Worm (Caenorhabditis elegans): ENCODE results near the gene sar-1.

sar-1 gene

DNA sequence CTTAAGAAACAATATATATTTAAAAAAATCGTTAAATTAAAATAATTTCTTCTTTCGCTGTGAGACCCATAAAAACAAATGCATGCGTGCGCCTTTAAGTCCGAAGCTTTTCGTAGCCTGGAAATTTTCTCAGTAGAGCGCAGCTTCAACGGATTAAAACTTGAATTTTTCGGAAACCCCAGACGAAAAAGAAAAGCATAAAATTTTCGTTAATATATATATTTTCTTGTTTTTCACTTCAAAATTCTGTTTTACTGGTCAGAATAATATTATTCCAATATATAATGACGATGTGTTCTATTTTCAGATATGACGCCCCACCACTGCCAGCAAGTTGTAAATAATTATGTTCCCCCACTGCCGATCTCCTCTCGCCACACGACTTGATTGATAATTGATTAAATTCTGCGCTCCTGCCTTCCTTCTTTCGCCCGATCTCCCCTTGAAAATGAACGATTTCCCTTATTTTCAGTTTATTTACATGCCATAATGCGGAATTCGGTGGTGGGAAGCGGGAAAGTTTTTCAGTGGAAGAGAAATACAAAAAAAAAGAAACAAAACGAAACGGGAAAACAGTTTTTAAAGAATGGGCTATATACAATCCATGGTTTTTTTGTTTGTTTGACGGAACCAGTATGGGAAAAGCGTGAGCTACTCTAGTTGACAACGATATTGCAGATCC is 44.9 kb downstream of the sar-1 start (continued):
- TF ChIP-seq pbrm-1 (GFP tag; IDR thresholded peaks at IDR 0.05) (no peak; the same call in 1 of the 2 replicates), Y53G8AR.9 (GFP tag; conservative IDR thresholded peaks at IDR 0.05) (peak; percentile 75), hmg-1.2 (GFP tag; IDR thresholded peaks at IDR 0.05) (peak; percentile 14; the same call in 1 of the 2 replicates), B0336.3 (GFP tag; IDR thresholded peaks at IDR 0.05) (peak; percentile 85), mes-4 (tag; optimal IDR thresholded peaks at IDR 0.05) (peak; percentile 8), F37B4.10 (GFP tag; IDR thresholded peaks at IDR 0.05) (no peak), F52B5.7 (tag; optimal IDR thresholded peaks at IDR 0.05) (peak; percentile 50), madf-8 (GFP tag; conservative IDR thresholded peaks at IDR 0.05) (peak; percentile 59), rcor-1 (GFP tag; IDR thresholded peaks at IDR 0.05) (peak; percentile 12; the same call in 1 of the 2 replicates), hmg-20 (GFP tag; IDR thresholded peaks at IDR 0.05) (no peak), nfya-2 (GFP tag; IDR thresholded peaks at IDR 0.05) (no peak), fkh-3 (tag; optimal IDR thresholded peaks at IDR 0.05) (no peak), ztf-25 (GFP tag; IDR thresholded peaks at IDR 0.05) (no peak), F57C9.4 (tag; optimal IDR thresholded peaks at IDR 0.05) (peak; percentile 24), tbp1 (GFP tag; optimal IDR thresholded peaks at IDR 0.05) (peak; percentile 60), ztf-3 (GFP tag; optimal IDR thresholded peaks at IDR 0.05) (peak; percentile 12), tbx-9 (tag; optimal IDR thresholded peaks at IDR 0.05; ENCODE audit: borderline replicate concordance) (no peak), hlh-26 (GFP tag; conservative IDR thresholded peaks at IDR 0.05) (no peak), ekl-4 (GFP tag; IDR thresholded peaks at IDR 0.05) (no peak), sdz-38 (tag; optimal IDR thresholded peaks at IDR 0.05) (no peak), F49E8.2 (tag; optimal IDR thresholded peaks at IDR 0.05; ENCODE audit: insufficient read depth) (peak; percentile 67), atf-7 (tag; optimal IDR thresholded peaks at IDR 0.05) (peak; percentile 31), pha-4 (tag; optimal IDR thresholded peaks at IDR 0.05) (peak; percentile 70), sea-2 (GFP tag; IDR thresholded peaks at IDR 0.05) (no peak), C17E4.6 (GFP tag; IDR thresholded peaks at IDR 0.05) (no peak), zim-3 (tag; optimal IDR thresholded peaks at IDR 0.05) (no peak), B0019.2 (GFP tag; conservative IDR thresholded peaks at IDR 0.05) (0 out of 2 replicates have a peak, but pooled peaks have one; percentile 29), hsf-1 (GFP tag; IDR thresholded peaks at IDR 0.05) (peak; percentile 53), snpc-3.4 (tag; optimal IDR thresholded peaks at IDR 0.05) (no peak), chd-7 (tag; optimal IDR thresholded peaks at IDR 0.05) (peak; percentile 69), F23B12.7 (tag; optimal IDR thresholded peaks at IDR 0.05; ENCODE audit: insufficient read depth) (no peak), nhr-120 (GFP tag; IDR thresholded peaks at IDR 0.05) (no peak; the same call in 1 of the 2 replicates), lin-26 (GFP tag; IDR thresholded peaks at IDR 0.05) (no peak; the same call in 1 of the 2 replicates), dpff-1 (tag; optimal IDR thresholded peaks at IDR 0.05) (peak; percentile 62), dox-1 (GFP tag; IDR thresholded peaks at IDR 0.05) (peak; percentile 60; the same call in 1 of the 2 replicates), ZK185.1 (tag; optimal IDR thresholded peaks at IDR 0.05; ENCODE audit: poor library complexity, severe bottlenecking) (peak; percentile 53), egrh-3 (GFP tag; IDR thresholded peaks at IDR 0.05) (peak; percentile 55), rec-8 (tag; optimal IDR thresholded peaks at IDR 0.05) (peak; percentile 27 to 60), lsl-1 (GFP tag; optimal IDR thresholded peaks at IDR 0.05) (peak; percentile 92), let-526 (GFP tag; IDR thresholded peaks at IDR 0.05) (no peak), unc-130 (GFP tag; optimal IDR thresholded peaks at IDR 0.05) (no peak)
